Fruit fly (Drosophila melanogaster) whole organism, prepupa: ENCODE measurements around the gene TwdlY.

Experiments used
- Blimp-1 ChIP-seq: fragments of 200-800 bp; sonication (Bioruptor generic); optimal IDR thresholded peaks from 3 replicates; lab custom pipeline; 2017; ENCODE audit warnings: missing biosample characterization, missing genetic modification characterization, mild to moderate bottlenecking, moderate library complexity, missing genetic modification reagents
- CG10631 ChIP-seq: fragments of 200-800 bp; sonication (Bioruptor generic); optimal IDR thresholded peaks from 2 replicates; lab custom pipeline; 2016; ENCODE audit warnings: missing biosample characterization, missing genetic modification characterization
- CG10669 ChIP-seq: fragments of 200-800 bp; sonication (Bioruptor generic); optimal IDR thresholded peaks from 3 replicates; lab custom pipeline; 2018; ENCODE audit warnings: missing biosample characterization, mild to moderate bottlenecking, missing genetic modification characterization, moderate library complexity
- CG11294 ChIP-seq: fragments of 200-800 bp; sonication (Bioruptor generic); IDR thresholded peaks from 2 replicates; pipeline ENCODE4 v1.3.6; 2022; ENCODE audit warnings: missing biosample characterization, missing genetic modification characterization
- CG11762 ChIP-seq: fragments of 200-800 bp; sonication (Bioruptor generic); optimal IDR thresholded peaks from 3 replicates; lab custom pipeline; 2016; ENCODE audit warnings: missing biosample characterization, missing genetic modification characterization; ENCODE audit not compliant: insufficient read depth
- CG11902 ChIP-seq: fragments of 200-800 bp; sonication (Bioruptor generic); optimal IDR thresholded peaks from 3 replicates; lab custom pipeline; 2016; ENCODE audit warnings: missing biosample characterization, missing genetic modification characterization
- CG15336 ChIP-seq: fragments of 200-800 bp; sonication (Bioruptor generic); IDR thresholded peaks from 2 replicates; pipeline ENCODE4 v1.3.6; 2022; ENCODE audit warnings: missing biosample characterization, missing genetic modification characterization
- CG1621 ChIP-seq: fragments of 200-800 bp; sonication (Bioruptor generic); optimal IDR thresholded peaks from 3 replicates; lab custom pipeline; 2018; ENCODE audit warnings: missing biosample characterization, mild to moderate bottlenecking, missing genetic modification characterization
- CG16779 ChIP-seq: fragments of 200-800 bp; sonication (Bioruptor generic); optimal IDR thresholded peaks from 3 replicates; lab custom pipeline; 2017; ENCODE audit warnings: missing biosample characterization, mild to moderate bottlenecking, missing genetic modification characterization
- CG31627 ChIP-seq: fragments of 200-800 bp; sonication (Bioruptor generic); optimal IDR thresholded peaks from 3 replicates; lab custom pipeline; 2016; ENCODE audit warnings: missing biosample characterization, missing genetic modification characterization
- CG32006 ChIP-seq: fragments of 200-800 bp; sonication (Bioruptor generic); optimal IDR thresholded peaks from 3 replicates; lab custom pipeline; 2017; ENCODE audit warnings: missing biosample characterization, mild to moderate bottlenecking, missing genetic modification characterization
- CG34406 ChIP-seq: fragments of 200-800 bp; sonication (Bioruptor generic); optimal IDR thresholded peaks from 3 replicates; lab custom pipeline; 2016; ENCODE audit warnings: missing biosample characterization, missing genetic modification characterization
- CG3919 ChIP-seq: fragments of 200-800 bp; sonication (Bioruptor generic); optimal IDR thresholded peaks from 3 replicates; lab custom pipeline; 2016; ENCODE audit warnings: missing biosample characterization, missing genetic modification characterization
- CG4318 ChIP-seq: fragments of 200-800 bp; sonication (Bioruptor generic); optimal IDR thresholded peaks from 3 replicates; lab custom pipeline; 2017; ENCODE audit warnings: missing biosample characterization, mild to moderate bottlenecking, missing genetic modification characterization
- CG6163 ChIP-seq: fragments of 200-800 bp; sonication (Bioruptor generic); IDR thresholded peaks from 3 replicates; pipeline ENCODE4 v1.3.6; 2022; ENCODE audit warnings: missing biosample characterization, missing genetic modification characterization
- CG6276 ChIP-seq: fragments of 200-800 bp; sonication (Bioruptor generic); optimal IDR thresholded peaks from 2 replicates; lab custom pipeline; 2017; ENCODE audit warnings: missing biosample characterization, mild to moderate bottlenecking, missing genetic modification characterization
- CG6792 ChIP-seq: fragments of 200-800 bp; sonication (Bioruptor generic); optimal IDR thresholded peaks from 3 replicates; lab custom pipeline; 2016; ENCODE audit warnings: missing biosample characterization, missing genetic modification characterization
- CG6808 ChIP-seq: fragments of 200-800 bp; sonication (Bioruptor generic); optimal IDR thresholded peaks from 3 replicates; lab custom pipeline; 2017; ENCODE audit warnings: missing biosample characterization, missing genetic modification characterization, mild to moderate bottlenecking, moderate library complexity, missing genetic modification reagents
- CG6854 ChIP-seq: fragments of 200-800 bp; sonication (Bioruptor generic); optimal IDR thresholded peaks from 2 replicates; lab custom pipeline; 2017; ENCODE audit warnings: missing biosample characterization, mild to moderate bottlenecking, missing genetic modification characterization
- CG7368 ChIP-seq: fragments of 200-800 bp; sonication (Bioruptor generic); optimal IDR thresholded peaks from 3 replicates; lab custom pipeline; 2016; ENCODE audit warnings: missing biosample characterization, missing genetic modification characterization
- CG8119 ChIP-seq: fragments of 200-800 bp; sonication (Bioruptor generic); IDR thresholded peaks from 3 replicates; pipeline ENCODE4 v1.3.6; 2022; ENCODE audit warnings: missing biosample characterization, missing genetic modification characterization
- CG8632 ChIP-seq: fragments of 200-800 bp; sonication (Bioruptor generic); optimal IDR thresholded peaks from 3 replicates; lab custom pipeline; 2016; ENCODE audit warnings: missing biosample characterization, missing genetic modification characterization
- CG9139 ChIP-seq: fragments of 200-800 bp; sonication (Bioruptor generic); optimal IDR thresholded peaks from 3 replicates; lab custom pipeline; 2017; ENCODE audit warnings: missing biosample characterization, mild to moderate bottlenecking, missing genetic modification characterization
- Eip75B ChIP-seq: fragments of 200-800 bp; sonication (Bioruptor generic); optimal IDR thresholded peaks from 3 replicates; lab custom pipeline; 2016; ENCODE audit warnings: missing biosample characterization, missing genetic modification characterization
- Eip78C ChIP-seq: fragments of 200-800 bp; sonication (Bioruptor generic); peaks from one replicate; lab custom pipeline; 2016; ENCODE audit warnings: missing biosample characterization, missing genetic modification characterization
- Eip93F ChIP-seq: fragments of 200-800 bp; sonication (Bioruptor generic); optimal IDR thresholded peaks from 2 replicates; lab custom pipeline; 2016; ENCODE audit warnings: missing biosample characterization, mild to moderate bottlenecking, missing genetic modification characterization
- Ets21C ChIP-seq: fragments of 200-800 bp; sonication (Bioruptor generic); optimal IDR thresholded peaks from 3 replicates; lab custom pipeline; 2016; ENCODE audit warnings: missing biosample characterization, missing genetic modification characterization
- Ets96B ChIP-seq: fragments of 200-800 bp; optimal IDR thresholded peaks from 2 replicates; lab custom pipeline; 2019; ENCODE audit warnings: missing biosample characterization, mild to moderate bottlenecking, missing genetic modification characterization, moderate library complexity
- Gug ChIP-seq: fragments of 200-800 bp; sonication (Bioruptor generic); IDR thresholded peaks from 2 replicates; pipeline ENCODE4 v1.3.6; 2022; ENCODE audit warnings: missing biosample characterization, missing genetic modification characterization
- Hr39 ChIP-seq: fragments of 200-800 bp; sonication (Bioruptor generic); optimal IDR thresholded peaks from 2 replicates; lab custom pipeline; 2016; ENCODE audit warnings: missing biosample characterization, missing genetic modification characterization
- Hr4 ChIP-seq: fragments of 200-800 bp; sonication (Bioruptor generic); optimal IDR thresholded peaks from 3 replicates; lab custom pipeline; 2016; ENCODE audit warnings: missing biosample characterization, missing genetic modification characterization
- Met ChIP-seq: fragments of 200-800 bp; sonication (Bioruptor generic); optimal IDR thresholded peaks from 3 replicates; lab custom pipeline; 2016; ENCODE audit warnings: missing biosample characterization, missing genetic modification characterization
- Smox ChIP-seq: fragments of 200-800 bp; sonication (Bioruptor generic); optimal IDR thresholded peaks from 3 replicates; lab custom pipeline; 2016; ENCODE audit warnings: missing biosample characterization, missing genetic modification characterization
- Sox102F ChIP-seq: fragments of 200-800 bp; sonication (Bioruptor generic); optimal IDR thresholded peaks from 2 replicates; lab custom pipeline; 2016; ENCODE audit warnings: missing biosample characterization, mild to moderate bottlenecking, missing genetic modification characterization
- Sox14 ChIP-seq: fragments of 200-800 bp; sonication (Bioruptor generic); optimal IDR thresholded peaks from 3 replicates; lab custom pipeline; 2016; ENCODE audit warnings: missing biosample characterization, missing genetic modification characterization
- achi ChIP-seq: fragments of 200-800 bp; sonication (Bioruptor generic); optimal IDR thresholded peaks from 3 replicates; lab custom pipeline; 2016; ENCODE audit warnings: missing biosample characterization, missing genetic modification characterization
- acj6 ChIP-seq: fragments of 200-800 bp; sonication (Bioruptor generic); optimal IDR thresholded peaks from 3 replicates; lab custom pipeline; 2016; ENCODE audit warnings: missing biosample characterization, missing genetic modification characterization
- cyc ChIP-seq: fragments of 200-800 bp; sonication (Bioruptor generic); optimal IDR thresholded peaks from 3 replicates; lab custom pipeline; 2016; ENCODE audit warnings: missing biosample characterization, missing genetic modification characterization
- dac ChIP-seq: fragments of 200-800 bp; sonication (Bioruptor generic); optimal IDR thresholded peaks from 2 replicates; lab custom pipeline; 2017; ENCODE audit warnings: missing biosample characterization, mild to moderate bottlenecking, missing genetic modification characterization
- dsx ChIP-seq: fragments of 200-800 bp; optimal IDR thresholded peaks from 3 replicates; lab custom pipeline; 2019; ENCODE audit warnings: missing biosample characterization, mild to moderate bottlenecking, missing genetic modification characterization, moderate library complexity; ENCODE audit not compliant: poor library complexity, severe bottlenecking
- eg ChIP-seq: fragments of 200-800 bp; sonication (Bioruptor generic); IDR thresholded peaks from 3 replicates; pipeline ENCODE4 v1.3.6; 2022; ENCODE audit warnings: missing biosample characterization, missing genetic modification characterization
- esn ChIP-seq: fragments of 200-800 bp; sonication (Bioruptor generic); optimal IDR thresholded peaks from 2 replicates; lab custom pipeline; 2016; ENCODE audit warnings: missing biosample characterization, mild to moderate bottlenecking, missing genetic modification characterization, moderate library complexity
- fkh ChIP-seq: fragments of 200-800 bp; sonication (Bioruptor generic); optimal IDR thresholded peaks from 3 replicates; lab custom pipeline; 2017; ENCODE audit warnings: missing biosample characterization, mild to moderate bottlenecking, missing genetic modification characterization, moderate library complexity
- pdm3 ChIP-seq: fragments of 200-800 bp; sonication (Bioruptor generic); optimal IDR thresholded peaks from 3 replicates; lab custom pipeline; 2016; ENCODE audit warnings: missing biosample characterization, missing genetic modification characterization
- salr ChIP-seq, 2 experiments: fragments of 200-800 bp; sonication (Bioruptor generic); optimal IDR thresholded peaks; 3 replicates each; lab custom pipeline; 2016 to 2018; ENCODE audit warnings: missing biosample characterization in 2 of 2, missing genetic modification characterization in 2 of 2, mild to moderate bottlenecking in 1 of 2
- spab ChIP-seq: fragments of 200-800 bp; sonication (Bioruptor generic); optimal IDR thresholded peaks from 2 replicates; lab custom pipeline; 2017; ENCODE audit warnings: missing biosample characterization, mild to moderate bottlenecking, missing genetic modification characterization, missing genetic modification reagents
- svp ChIP-seq: fragments of 200-800 bp; sonication (Bioruptor generic); peaks from one replicate; lab custom pipeline; 2016; ENCODE audit warnings: missing biosample characterization, missing genetic modification characterization
- vri ChIP-seq: fragments of 200-800 bp; sonication (Bioruptor generic); optimal IDR thresholded peaks from 3 replicates; lab custom pipeline; 2016; ENCODE audit warnings: missing biosample characterization, mild to moderate bottlenecking, missing genetic modification characterization

The TwdlY gene

DNA sequence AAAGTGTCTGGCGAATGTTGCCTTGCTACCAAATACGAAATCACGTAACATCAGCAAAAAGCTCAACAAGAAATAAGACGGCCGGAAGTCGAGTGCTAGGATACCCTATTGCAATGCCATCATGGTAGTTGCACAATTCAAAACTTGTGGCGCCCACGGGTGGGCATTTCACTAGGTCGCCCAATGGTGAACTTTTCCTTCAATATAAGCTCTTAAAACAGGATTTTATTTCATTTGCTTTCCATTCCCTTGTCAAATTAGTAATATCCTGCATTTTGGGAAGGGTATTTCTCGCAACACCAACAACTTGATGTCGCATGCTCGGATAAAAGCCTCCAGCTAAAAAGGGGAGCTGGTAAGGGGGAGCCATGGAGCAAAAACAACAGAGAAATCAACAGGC is 26.8 kb downstream of the TwdlY start (continued):
- TF ChIP-seq spab (peak; percentile 36), CG4318 (GFP tag; lab: Kevin White, UChicago) (peak; percentile 19), CG6276 (GFP tag; lab: Kevin White, UChicago) (peak; percentile 34), Ets21C (GFP tag; lab: Kevin White, UChicago) (peak; percentile 65), Met (GFP tag; lab: Kevin White, UChicago) (peak; percentile 80), Smox (peak; percentile 66), dac (GFP tag; lab: Kevin White, UChicago) (peak; percentile 20), Hr4 (GFP tag; lab: Kevin White, UChicago) (peak; percentile 68), CG6792 (GFP tag; lab: Kevin White, UChicago) (peak; percentile 72), esn (GFP tag; lab: Kevin White, UChicago) (peak; percentile 81), CG10631 (GFP tag; lab: Kevin White, UChicago) (peak; percentile 66), CG6163 (peak; percentile 79), Sox102F (GFP tag; lab: Kevin White, UChicago) (peak; percentile 78), CG32006 (GFP tag; lab: Kevin White, UChicago) (peak; percentile 63), Eip75B (GFP tag; lab: Kevin White, UChicago) (peak; percentile 67), CG11294 (GFP tag; lab: Robert Waterston, UW) (0 out of 2 replicates have a peak, but pooled peaks have one; percentile 37), CG7368 (peak; percentile 52), vri (GFP tag; lab: Kevin White, UChicago) (peak; percentile 84), eg (GFP tag; lab: Robert Waterston, UW) (peak; percentile 63; the same call in 2 of the 3 replicates), achi (GFP tag; lab: Kevin White, UChicago) (peak; percentile 54), CG34406 (GFP tag; lab: Kevin White, UChicago) (peak; percentile 66), svp (peak; percentile 89), Hr39 (GFP tag; lab: Kevin White, UChicago) (peak; percentile 84), CG8119 (peak; percentile 66), CG6854 (GFP tag; lab: Kevin White, UChicago) (no peak)

- TF ChIP-seq CG6163 (no peak), CG32006 (GFP tag; lab: Kevin White, UChicago) (peak; percentile 48), CG8119 (peak; percentile 38; the same call in 1 of the 3 replicates), CG9139 (GFP tag; lab: Kevin White, UChicago) (no peak), Sox14 (GFP tag; lab: Kevin White, UChicago) (peak; percentile 25), CG11902 (GFP tag; lab: Kevin White, UChicago) (no peak), Hr39 (GFP tag; lab: Kevin White, UChicago) (no peak), dsx (GFP tag; lab: Kevin White, UChicago) (peak; percentile 62), fkh (no peak), Gug (GFP tag; lab: Robert Waterston, UW) (no peak), Smox (peak; percentile 37), Eip78C (GFP tag; lab: Kevin White, UChicago) (peak; percentile 91), CG10631 (GFP tag; lab: Kevin White, UChicago) (peak; percentile 34), CG10669 (GFP tag; lab: Kevin White, UChicago) (peak; percentile 3), Blimp-1 (GFP tag; lab: Kevin White, UChicago) (no peak), eg (GFP tag; lab: Robert Waterston, UW) (no peak), vri (GFP tag; lab: Kevin White, UChicago) (peak; percentile 3), Ets96B (peak; percentile 28), CG8632 (peak; percentile 1), acj6 (GFP tag; lab: Kevin White, UChicago) (peak; percentile 18), CG31627 (GFP tag; lab: Kevin White, UChicago) (no peak), Eip93F (no peak), Hr4 (GFP tag; lab: Kevin White, UChicago) (peak; percentile 11), Sox102F (GFP tag; lab: Kevin White, UChicago) (peak; percentile 26), salr (GFP tag; optimal IDR thresholded peaks at IDR 0.05; lab: Kevin White, UChicago) (peak in 1 of 2 experiments; percentile 34), CG6808 (GFP tag; lab: Kevin White, UChicago) (peak; percentile 39), pdm3 (peak; percentile 9), CG3919 (GFP tag; lab: Kevin White, UChicago) (peak; percentile 28), CG16779 (tag; lab: Kevin White, UChicago) (no peak), CG15336 (GFP tag; lab: Robert Waterston, UW) (peak; percentile 36), CG11762 (GFP tag; lab: Kevin White, UChicago) (no peak), spab (peak; percentile 16), CG1621 (tag; lab: Kevin White, UChicago) (peak; percentile 8), Eip75B (GFP tag; lab: Kevin White, UChicago) (peak; percentile 19), cyc (GFP tag; lab: Kevin White, UChicago) (no peak), Met (GFP tag; lab: Kevin White, UChicago) (peak; percentile 42), CG6792 (GFP tag; lab: Kevin White, UChicago) (peak; percentile 31)
These were observed 30.2 kb downstream of the TwdlY start for dm6 chrX:16764955-16765354.
